Worm (Caenorhabditis elegans) whole organism, L2 larva: ENCODE data around the gene immp-2.

Experiments used
- F13H6.1 ChIP-seq: sonication (generic microtip); optimal IDR thresholded peaks from 2 replicates; lab custom pipeline; 2016; ENCODE audit warnings: missing genetic modification characterization, missing compliant biosample characterization
- Y55F3AM.14 ChIP-seq: fragments of 200-800 bp; sonication (Bioruptor generic); optimal IDR thresholded peaks from 2 replicates; lab custom pipeline; 2018; ENCODE audit warnings: mild to moderate bottlenecking, missing genetic modification characterization, missing compliant biosample characterization
- aly-2 ChIP-seq: fragments of 150-350 bp; optimal IDR thresholded peaks from 2 replicates; lab custom pipeline; 2014; ENCODE audit warnings: missing biosample characterization, missing genetic modification characterization
- ceh-16 ChIP-seq: fragments of 150-350 bp; optimal IDR thresholded peaks from 2 replicates; lab custom pipeline; 2014; ENCODE audit warnings: missing biosample characterization, missing genetic modification characterization
- fos-1 ChIP-seq: fragments of 150-350 bp; optimal IDR thresholded peaks from 2 replicates; lab custom pipeline; 2014; ENCODE audit warnings: missing biosample characterization, missing genetic modification characterization
- lin-13 ChIP-seq: fragments of 150-350 bp; optimal IDR thresholded peaks from 2 replicates; lab custom pipeline; 2014; ENCODE audit warnings: missing biosample characterization, missing genetic modification reagents, missing genetic modification characterization
- lsy-2 ChIP-seq, 2 experiments: fragments of 150-350 bp in 1 of 2; sonication (generic microtip) in 1 of 2; optimal IDR thresholded peaks; 2 replicates each; lab custom pipeline; 2014 to 2017; ENCODE audit warnings: missing biosample characterization in 2 of 2, missing genetic modification characterization in 2 of 2
- nhr-12 ChIP-seq: fragments of 150-350 bp; optimal IDR thresholded peaks from 2 replicates; lab custom pipeline; 2014; ENCODE audit warnings: missing biosample characterization, missing genetic modification characterization
- nhr-23 ChIP-seq: fragments of 150-350 bp; optimal IDR thresholded peaks from 2 replicates; lab custom pipeline; 2014; ENCODE audit warnings: missing biosample characterization, missing genetic modification reagents, missing genetic modification characterization
- unc-39 ChIP-seq: fragments of 150-350 bp; optimal IDR thresholded peaks from 2 replicates; lab custom pipeline; 2014; ENCODE audit warnings: missing biosample characterization, missing genetic modification characterization
- zag-1 ChIP-seq: fragments of 150-350 bp; optimal IDR thresholded peaks from 2 replicates; lab custom pipeline; 2014; ENCODE audit warnings: missing biosample characterization, missing genetic modification characterization

ce11 chrIV:961862-962261 is 43.8 kb downstream of the immp-2 start:
- TF ChIP-seq zag-1 (tag; lab: Kevin White, UChicago) (no peak), nhr-23 (tag; lab: Kevin White, UChicago) (no peak), F13H6.1 (tag; lab: Kevin White, UChicago) (no peak), ceh-16 (tag; lab: Kevin White, UChicago) (no peak), Y55F3AM.14 (GFP tag; lab: Kevin White, UChicago) (no peak), lsy-2 (tag; optimal IDR thresholded peaks at IDR 0.05; lab: Kevin White, UChicago) (no peak), unc-39 (tag; lab: Kevin White, UChicago) (no peak), nhr-12 (tag; lab: Kevin White, UChicago) (no peak), fos-1 (tag; lab: Kevin White, UChicago) (no peak), lin-13 (no peak), aly-2 (tag; lab: Kevin White, UChicago) (no peak)
